Fruit fly (Drosophila melanogaster) whole organism, pupa: Measurements from ENCODE around the gene CG9743.

ENCODE experiments used
- CG10348 ChIP-seq: fragments of 200-800 bp; sonication (Bioruptor generic); IDR thresholded peaks from 2 replicates; pipeline ENCODE4 v1.3.6; 2022; ENCODE audit warnings: missing biosample characterization, missing genetic modification characterization
- CG12605 ChIP-seq: fragments of 200-800 bp; sonication (Bioruptor generic); IDR thresholded peaks from 2 replicates; pipeline ENCODE4 v1.3.6; 2022; ENCODE audit warnings: missing biosample characterization, missing genetic modification characterization
- CG13204 ChIP-seq: fragments of 200-800 bp; sonication (Bioruptor generic); optimal IDR thresholded peaks from 2 replicates; lab custom pipeline; 2018; ENCODE audit warnings: missing biosample characterization, mild to moderate bottlenecking, missing genetic modification characterization, moderate library complexity
- CG14655 ChIP-seq: fragments of 200-800 bp; sonication (Bioruptor generic); optimal IDR thresholded peaks from 3 replicates; lab custom pipeline; 2017; ENCODE audit warnings: mild to moderate bottlenecking, missing biosample characterization, missing genetic modification reagents, missing genetic modification characterization
- CG15710 ChIP-seq: fragments of 200-800 bp; sonication (Bioruptor generic); optimal IDR thresholded peaks from 2 replicates; lab custom pipeline; 2018; ENCODE audit warnings: missing biosample characterization, mild to moderate bottlenecking, missing genetic modification characterization, moderate library complexity
- CG17806 ChIP-seq: fragments of 200-800 bp; sonication (Bioruptor generic); optimal IDR thresholded peaks from 2 replicates; lab custom pipeline; 2018; ENCODE audit warnings: missing biosample characterization, mild to moderate bottlenecking, missing genetic modification characterization, moderate library complexity
- CG32121 ChIP-seq: fragments of 200-800 bp; sonication (Bioruptor generic); IDR thresholded peaks from 2 replicates; pipeline ENCODE4 v1.3.6; 2022; ENCODE audit warnings: missing biosample characterization, missing genetic modification characterization
- CG34367 ChIP-seq: fragments of 200-800 bp; sonication (Bioruptor generic); optimal IDR thresholded peaks from 2 replicates; lab custom pipeline; 2018; ENCODE audit warnings: missing biosample characterization, mild to moderate bottlenecking, missing genetic modification characterization
- CG4496 ChIP-seq: fragments of 200-800 bp; sonication (Bioruptor generic); IDR thresholded peaks from 3 replicates; pipeline ENCODE4 v1.3.6; 2022; ENCODE audit warnings: missing biosample characterization, missing genetic modification characterization
- CG8159 ChIP-seq: fragments of 200-800 bp; sonication (Bioruptor generic); optimal IDR thresholded peaks from 3 replicates; lab custom pipeline; 2018; ENCODE audit warnings: missing biosample characterization, mild to moderate bottlenecking, missing genetic modification characterization, moderate library complexity
- CG8301 ChIP-seq: fragments of 200-800 bp; sonication (Bioruptor generic); optimal IDR thresholded peaks from 2 replicates; lab custom pipeline; 2018; ENCODE audit warnings: missing biosample characterization, mild to moderate bottlenecking, missing genetic modification characterization
- CG9948 ChIP-seq: fragments of 200-800 bp; sonication (Bioruptor generic); optimal IDR thresholded peaks from 2 replicates; lab custom pipeline; 2018; ENCODE audit warnings: missing biosample characterization, mild to moderate bottlenecking, missing genetic modification characterization, moderate library complexity
- D1 ChIP-seq: fragments of 200-800 bp; sonication (Bioruptor generic); optimal IDR thresholded peaks from 2 replicates; lab custom pipeline; 2018; ENCODE audit warnings: missing biosample characterization, mild to moderate bottlenecking, missing genetic modification characterization, moderate library complexity
- EcR ChIP-seq: fragments of 200-800 bp; sonication (Bioruptor generic); optimal IDR thresholded peaks from 3 replicates; lab custom pipeline; 2019; ENCODE audit warnings: missing biosample characterization, missing genetic modification characterization, mild to moderate bottlenecking, moderate library complexity, missing genetic modification reagents
- Pif1A ChIP-seq: fragments of 200-800 bp; sonication (Bioruptor generic); optimal IDR thresholded peaks from 3 replicates; lab custom pipeline; 2016; ENCODE audit warnings: missing biosample characterization, missing genetic modification characterization
- Pif1B ChIP-seq: fragments of 200-800 bp; sonication (Bioruptor generic); optimal IDR thresholded peaks from 3 replicates; lab custom pipeline; 2016; ENCODE audit warnings: missing biosample characterization, missing genetic modification characterization
- Snoo ChIP-seq: fragments of 200-800 bp; sonication (Bioruptor generic); optimal IDR thresholded peaks from 3 replicates; lab custom pipeline; 2017; ENCODE audit warnings: missing biosample characterization, mild to moderate bottlenecking, missing genetic modification characterization, inconsistent platforms
- fd96Ca ChIP-seq: fragments of 200-800 bp; sonication (Bioruptor generic); IDR thresholded peaks from 3 replicates; pipeline ENCODE4 v1.3.6; 2022; ENCODE audit warnings: missing biosample characterization, missing genetic modification characterization
- gl ChIP-seq: fragments of 200-800 bp; sonication (Bioruptor generic); optimal IDR thresholded peaks from 2 replicates; lab custom pipeline; 2018; ENCODE audit warnings: missing biosample characterization, mild to moderate bottlenecking, missing genetic modification characterization
- rn ChIP-seq: fragments of 200-800 bp; sonication (Bioruptor generic); IDR thresholded peaks from 2 replicates; pipeline ENCODE4 v1.3.6; 2022; ENCODE audit warnings: missing biosample characterization, missing genetic modification characterization

CG9743 gene

dm6 chr3R:30224577-30224976 is 21.8 kb upstream of the CG9743 start:
- TF ChIP-seq CG9948 (tag; lab: Kevin White, UChicago) (no peak), fd96Ca (GFP tag; lab: Robert Waterston, UW) (no peak), Pif1B (GFP tag; lab: Kevin White, UChicago) (no peak), Pif1A (GFP tag; lab: Kevin White, UChicago) (no peak), CG8159 (tag; lab: Kevin White, UChicago) (no peak)

dm6 chr3R:30222236-30222635 is 19.4 kb upstream of the CG9743 start:
- TF ChIP-seq Pif1A (GFP tag; lab: Kevin White, UChicago) (no peak), CG14655 (GFP tag; lab: Kevin White, UChicago) (no peak), CG17806 (tag; lab: Kevin White, UChicago) (no peak), Snoo (tag; lab: Kevin White, UChicago) (no peak), gl (tag; lab: Kevin White, UChicago) (no peak)
- TF ChIP-seq, all 21 proteins: peak for 0

- TF ChIP-seq rn (GFP tag; lab: Robert Waterston, UW) = no peak
- no peak for TF ChIP-seq CG15710
- no peak for TF ChIP-seq Pif1A (GFP tag; lab: Kevin White, UChicago)
- no peak for TF ChIP-seq CG13204 (GFP tag; lab: Kevin White, UChicago)
- TF ChIP-seq CG12605 = no peak
Observed at dm6 chr3R:30216210-30216609, 13.4 kb upstream of the CG9743 start, which contains the start of gene CecC. Gene CecC, plus strand, starts transcription at chr3R:30216484.

DNA sequence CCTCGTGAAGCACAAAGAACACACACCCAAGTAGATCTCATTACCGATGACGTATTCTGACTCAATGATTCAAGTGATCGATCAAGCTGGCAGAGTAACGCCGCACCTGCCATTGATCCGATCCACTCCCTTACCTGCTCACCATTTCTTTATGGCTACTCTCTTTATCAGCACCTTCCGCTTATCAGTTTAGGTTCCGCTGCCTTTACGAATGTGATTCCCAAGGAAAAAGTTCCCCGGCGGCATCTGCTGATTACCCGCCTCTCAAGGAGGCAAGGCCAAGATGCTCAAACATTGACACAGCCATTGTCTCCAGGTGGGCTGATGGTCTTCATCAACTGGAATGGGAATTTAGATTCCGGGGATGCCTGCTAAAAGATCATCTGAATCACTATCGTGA is 12.2 kb upstream of the CG9743 start:
- no peak for TF ChIP-seq Snoo (tag; lab: Kevin White, UChicago)
- no peak for TF ChIP-seq rn (GFP tag; lab: Robert Waterston, UW)
- no peak for TF ChIP-seq CG17806 (tag; lab: Kevin White, UChicago)
- no peak for TF ChIP-seq CG15710
- no peak for TF ChIP-seq Pif1B (GFP tag; lab: Kevin White, UChicago)
- TF ChIP-seq EcR (GFP tag; lab: Kevin White, UChicago) = no peak
- no peak for TF ChIP-seq CG34367 (tag; lab: Kevin White, UChicago)
- TF ChIP-seq CG10348 = no peak
- no peak for TF ChIP-seq CG14655 (GFP tag; lab: Kevin White, UChicago)
- TF ChIP-seq CG8301 (tag; lab: Kevin White, UChicago) = no peak
- no peak for TF ChIP-seq fd96Ca (GFP tag; lab: Robert Waterston, UW)
- no peak for TF ChIP-seq CG9948 (tag; lab: Kevin White, UChicago)
- no peak for TF ChIP-seq D1 (tag; lab: Kevin White, UChicago)
- TF ChIP-seq Pif1A (GFP tag; lab: Kevin White, UChicago) = no peak
- no peak for TF ChIP-seq CG32121 (GFP tag; lab: Robert Waterston, UW)
- TF ChIP-seq CG12605 = no peak
- no peak for TF ChIP-seq CG4496 (GFP tag; lab: Robert Waterston, UW)
- TF ChIP-seq, all 21 proteins: peak for 0

- no peak for TF ChIP-seq CG8301 (tag; lab: Kevin White, UChicago)
- TF ChIP-seq CG32121 (GFP tag; lab: Robert Waterston, UW) = no peak
- no peak for TF ChIP-seq CG15710
- TF ChIP-seq CG8159 (tag; lab: Kevin White, UChicago) = no peak
- no peak for TF ChIP-seq CG34367 (tag; lab: Kevin White, UChicago)
- TF ChIP-seq D1 (tag; lab: Kevin White, UChicago) = no peak
- no peak for TF ChIP-seq fd96Ca (GFP tag; lab: Robert Waterston, UW)
- no peak for TF ChIP-seq CG13204 (GFP tag; lab: Kevin White, UChicago)
- no peak for TF ChIP-seq CG14655 (GFP tag; lab: Kevin White, UChicago)
- TF ChIP-seq rn (GFP tag; lab: Robert Waterston, UW) = no peak
- no peak for TF ChIP-seq CG4496 (GFP tag; lab: Robert Waterston, UW)
- TF ChIP-seq Pif1A (GFP tag; lab: Kevin White, UChicago) = no peak
- TF ChIP-seq CG12605 = no peak
- no peak for TF ChIP-seq Snoo (tag; lab: Kevin White, UChicago)
- no peak for TF ChIP-seq CG10348
- TF ChIP-seq CG9948 (tag; lab: Kevin White, UChicago) = no peak
- TF ChIP-seq gl (tag; lab: Kevin White, UChicago) = no peak
- no peak for TF ChIP-seq EcR (GFP tag; lab: Kevin White, UChicago)
Observed at dm6 chr3R:30213697-30214096, 10.9 kb upstream of the CG9743 start, which contains the start of gene CecB. Gene CecB, minus strand, starts transcription at chr3R:30213797.

- TF ChIP-seq fd96Ca (GFP tag; lab: Robert Waterston, UW) (no peak), rn (GFP tag; lab: Robert Waterston, UW) (no peak), gl (tag; lab: Kevin White, UChicago) (no peak), CG10348 (no peak), CG15710 (no peak), CG13204 (GFP tag; lab: Kevin White, UChicago) (no peak), Snoo (tag; lab: Kevin White, UChicago) (no peak), CG12605 (no peak), Pif1A (GFP tag; lab: Kevin White, UChicago) (no peak), CG32121 (GFP tag; lab: Robert Waterston, UW) (no peak), CG8301 (tag; lab: Kevin White, UChicago) (no peak), EcR (GFP tag; lab: Kevin White, UChicago) (no peak), D1 (tag; lab: Kevin White, UChicago) (no peak), CG17806 (tag; lab: Kevin White, UChicago) (no peak)
- TF ChIP-seq, all 21 proteins: peak for 0
Observed at dm6 chr3R:30211856-30212255, 9.1 kb upstream of the CG9743 start, which contains the start of gene CecA2. Gene CecA2, plus strand, starts transcription at chr3R:30212156.
